Worm (Caenorhabditis elegans): ENCODE data around the gene gpa-7.

Gene gpa-7

DNA sequence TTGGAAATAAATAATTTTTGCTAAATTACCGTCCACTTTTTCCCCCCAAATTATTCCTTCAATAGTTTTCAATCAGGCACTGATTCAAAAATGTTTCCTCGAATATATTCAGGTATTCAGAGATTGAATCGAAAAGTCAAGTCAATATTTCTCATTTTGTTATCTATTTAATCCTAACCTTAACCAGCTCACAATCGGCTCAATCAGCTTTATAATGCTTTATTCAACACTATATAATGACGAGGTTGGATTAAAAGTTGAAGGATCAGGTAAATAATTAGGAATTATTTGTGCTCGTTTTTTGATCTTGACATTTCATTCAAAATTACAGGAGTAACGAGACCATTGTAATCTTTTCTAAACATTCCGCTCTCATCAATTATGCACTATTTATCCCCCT is 26.7 kb downstream of the gpa-7 start:
- no peak for TF ChIP-seq nhr-43 (tag; optimal IDR thresholded peaks at IDR 0.05; ENCODE audit: poor library complexity, severe bottlenecking)
- TF ChIP-seq nhr-28 (tag; optimal IDR thresholded peaks at IDR 0.05) = no peak
- TF ChIP-seq tbx-2 (tag; optimal IDR thresholded peaks at IDR 0.05) = no peak
- TF ChIP-seq fkh-2 (tag; optimal IDR thresholded peaks at IDR 0.05) = no peak
- no peak for TF ChIP-seq aly-2 (tag; optimal IDR thresholded peaks at IDR 0.05)
- no peak for TF ChIP-seq unc-62 (GFP tag; optimal IDR thresholded peaks at IDR 0.05)
- no peak for TF ChIP-seq jun-1 (tag; optimal IDR thresholded peaks at IDR 0.05)
- TF ChIP-seq R02D3.7 (tag; optimal IDR thresholded peaks at IDR 0.05) = no peak
- no peak for TF ChIP-seq nhr-237 (tag; optimal IDR thresholded peaks at IDR 0.05)
- TF ChIP-seq pha-4 (tag; optimal IDR thresholded peaks at IDR 0.05) = no peak
- no peak for TF ChIP-seq daf-12 (tag; optimal IDR thresholded peaks at IDR 0.05)
- no peak for TF ChIP-seq hmg-11 (tag; optimal IDR thresholded peaks at IDR 0.05)
- TF ChIP-seq eor-1 (tag; optimal IDR thresholded peaks at IDR 0.05) = no peak

DNA sequence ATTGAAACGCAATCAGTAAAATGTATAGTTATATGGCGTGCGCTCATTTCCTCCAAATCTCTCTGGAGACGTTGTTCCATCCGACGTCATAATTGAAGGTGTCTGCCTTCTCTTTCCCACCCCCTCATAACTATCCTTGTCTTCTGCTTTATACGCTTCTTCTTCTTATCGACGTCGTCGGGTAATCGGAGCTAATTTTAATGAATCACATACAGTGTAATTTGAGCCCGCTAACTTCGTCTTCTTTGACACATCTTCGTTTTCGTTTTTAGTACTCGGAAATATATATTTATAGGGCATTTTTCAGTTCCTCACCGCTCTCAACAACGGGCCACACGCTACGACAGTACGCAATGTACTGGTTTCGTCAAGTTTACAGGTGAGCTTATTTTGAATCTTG is 32.6 kb downstream of the gpa-7 start, which contains the start of gene ins-1:
Gene ins-1, plus strand, starts transcription at position 301 of the 400 bp plus-strand sequence.
- no peak for TF ChIP-seq pha-4 (tag; optimal IDR thresholded peaks at IDR 0.05)
- no peak for TF ChIP-seq pqm-1 (tag; optimal IDR thresholded peaks at IDR 0.05)
- no peak for TF ChIP-seq R02D3.7 (tag; optimal IDR thresholded peaks at IDR 0.05)
- TF ChIP-seq unc-39 (tag; optimal IDR thresholded peaks at IDR 0.05) = no peak
- no peak for TF ChIP-seq unc-62 (GFP tag; optimal IDR thresholded peaks at IDR 0.05)
- TF ChIP-seq aly-2 (tag; optimal IDR thresholded peaks at IDR 0.05) = no peak
- no peak for TF ChIP-seq sea-2 (GFP tag; optimal IDR thresholded peaks at IDR 0.05)
- no peak for TF ChIP-seq fos-1 (tag; optimal IDR thresholded peaks at IDR 0.05)
- no peak for TF ChIP-seq ceh-16 (tag; optimal IDR thresholded peaks at IDR 0.05)
- no peak for TF ChIP-seq fkh-2 (tag; optimal IDR thresholded peaks at IDR 0.05)
- TF ChIP-seq elt-1 (tag; optimal IDR thresholded peaks at IDR 0.05) = no peak
- no peak for TF ChIP-seq ceh-82 (tag; optimal IDR thresholded peaks at IDR 0.05)
- TF ChIP-seq ZK546.5 (tag; optimal IDR thresholded peaks at IDR 0.05) = no peak
- TF ChIP-seq nhr-77 (tag; optimal IDR thresholded peaks at IDR 0.05) = no peak
- TF ChIP-seq hmg-11 (tag; optimal IDR thresholded peaks at IDR 0.05) = no peak
- no peak for TF ChIP-seq ceh-9 (tag; optimal IDR thresholded peaks at IDR 0.05)
- no peak for TF ChIP-seq egl-5 (tag; optimal IDR thresholded peaks at IDR 0.05)
- TF ChIP-seq eor-1 (tag; optimal IDR thresholded peaks at IDR 0.05) = no peak

DNA sequence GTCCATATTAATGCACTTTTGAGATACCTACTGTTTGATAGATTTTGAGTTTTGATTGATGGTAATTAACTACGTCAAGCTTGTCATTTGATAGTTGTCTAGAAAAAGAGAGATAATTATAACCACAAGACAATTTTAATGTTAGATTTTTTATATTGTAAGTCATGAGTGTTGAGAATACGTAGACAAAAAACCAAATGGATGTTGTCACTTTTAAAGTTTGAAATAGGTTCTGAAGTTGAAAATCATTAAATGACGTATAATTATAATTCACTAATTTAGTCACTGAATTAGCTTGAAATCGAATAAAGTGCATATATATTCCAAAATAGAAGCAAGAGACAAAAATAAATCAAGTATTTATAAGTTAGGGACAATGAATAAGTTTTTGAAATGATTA is 33.3 kb downstream of the gpa-7 start:
- TF ChIP-seq lin-39 (tag; optimal IDR thresholded peaks at IDR 0.05) (no peak), ceh-82 (tag; optimal IDR thresholded peaks at IDR 0.05) (no peak), nhr-25 (tag; optimal IDR thresholded peaks at IDR 0.05) (no peak), mml-1 (tag; optimal IDR thresholded peaks at IDR 0.05) (no peak), nhr-12 (tag; optimal IDR thresholded peaks at IDR 0.05) (no peak), zag-1 (tag; optimal IDR thresholded peaks at IDR 0.05) (no peak), elt-1 (tag; optimal IDR thresholded peaks at IDR 0.05) (no peak), mdl-1 (tag; optimal IDR thresholded peaks at IDR 0.05) (no peak), fos-1 (tag; optimal IDR thresholded peaks at IDR 0.05) (no peak), nhr-11 (tag; optimal IDR thresholded peaks at IDR 0.05) (no peak)

DNA sequence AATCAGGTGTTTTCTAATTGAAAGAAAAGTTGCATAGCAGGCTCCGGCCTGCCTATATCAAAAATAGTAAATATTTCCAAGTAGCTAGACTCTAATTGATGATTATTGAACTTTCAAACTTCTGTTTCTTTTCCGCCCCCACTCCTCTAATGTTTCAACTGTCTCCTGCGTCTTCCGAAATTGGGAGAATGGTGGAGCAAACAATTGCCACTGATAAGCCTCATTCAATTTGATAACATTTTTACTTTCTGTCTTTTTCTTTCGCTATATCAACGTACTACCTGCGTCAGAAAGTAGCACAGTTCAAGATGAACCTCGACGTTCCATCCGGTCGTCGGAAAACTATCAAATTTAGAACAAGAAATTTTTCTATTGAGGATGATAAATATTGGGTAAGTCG is 35.1 kb downstream of the gpa-7 start, which contains the start of gene F13B12.3:
Gene F13B12.3, plus strand, starts transcription at position 223 of the 400 bp plus-strand sequence.
- TF ChIP-seq pha-4 (tag; optimal IDR thresholded peaks at IDR 0.05) = peak; percentile 15
- TF ChIP-seq pqm-1 (tag; optimal IDR thresholded peaks at IDR 0.05) = peak; percentile 90
- peak; percentile 90 for TF ChIP-seq elt-2 (tag; optimal IDR thresholded peaks at IDR 0.05)
- TF ChIP-seq egl-27 (tag; optimal IDR thresholded peaks at IDR 0.05) = no peak

DNA sequence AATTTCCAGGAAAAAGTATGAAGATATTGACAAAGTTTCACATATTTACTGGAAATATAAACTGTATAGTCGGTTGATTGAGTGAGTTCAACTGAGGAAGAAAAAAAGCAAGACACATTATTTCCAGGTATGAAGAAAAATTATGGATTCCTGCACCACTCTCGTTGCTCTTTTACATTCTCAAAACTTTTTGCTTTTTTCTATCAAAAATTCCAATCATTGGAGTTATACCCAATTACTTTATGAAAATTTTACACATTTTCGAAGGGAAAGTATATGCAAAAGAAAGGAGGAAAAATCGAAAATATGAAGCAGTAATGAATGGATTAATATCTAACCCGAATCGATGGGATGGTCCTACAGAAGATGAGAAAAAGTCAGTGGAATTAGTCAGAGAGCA is 39.1 kb downstream of the gpa-7 start:
- no peak for TF ChIP-seq ceh-28 (tag; optimal IDR thresholded peaks at IDR 0.05)
- TF ChIP-seq skn-1 (tag; optimal IDR thresholded peaks at IDR 0.05) = no peak
- TF ChIP-seq nhr-43 (tag; optimal IDR thresholded peaks at IDR 0.05; ENCODE audit: poor library complexity, severe bottlenecking) = no peak

Measured in whole organism, L3 larva.